Fruit fly (Drosophila melanogaster) whole organism, embryonic: ENCODE measurements around the gene CG12609.

Experiments used
- Asciz ChIP-seq: fragments of 200-800 bp; sonication (Bioruptor generic); optimal IDR thresholded peaks from 2 replicates; lab custom pipeline; 2017; ENCODE audit warnings: missing biosample characterization, mild to moderate bottlenecking, missing genetic modification characterization, missing genetic modification reagents
- CG10431 ChIP-seq: fragments of 200-800 bp; sonication (Bioruptor generic); optimal IDR thresholded peaks from 3 replicates; lab custom pipeline; 2018; ENCODE audit warnings: missing biosample characterization, mild to moderate bottlenecking, missing genetic modification characterization
- CG11093 ChIP-seq: fragments of 200-800 bp; sonication (Bioruptor generic); IDR thresholded peaks from 3 replicates; pipeline ENCODE4 v1.3.6; 2022; ENCODE audit warnings: missing biosample characterization, missing genetic modification characterization
- CG11247 ChIP-seq: fragments of 200-800 bp; sonication (Bioruptor generic); IDR thresholded peaks from 2 replicates; pipeline ENCODE4 v1.3.6; 2022; ENCODE audit warnings: missing biosample characterization, missing genetic modification characterization
- CG12219 ChIP-seq: fragments of 200-800 bp; sonication (Bioruptor generic); optimal IDR thresholded peaks from 3 replicates; lab custom pipeline; 2018; ENCODE audit warnings: missing biosample characterization, mild to moderate bottlenecking, missing genetic modification characterization
- CG12659 ChIP-seq: fragments of 200-800 bp; sonication (Bioruptor generic); optimal IDR thresholded peaks from 3 replicates; lab custom pipeline; 2017; ENCODE audit warnings: mild to moderate bottlenecking, missing biosample characterization, missing genetic modification reagents, missing genetic modification characterization
- CG13287 ChIP-seq: fragments of 200-800 bp; sonication (Bioruptor generic); IDR thresholded peaks from 2 replicates; pipeline ENCODE4 v1.3.6; 2022; ENCODE audit warnings: missing biosample characterization, missing genetic modification characterization; ENCODE audit not compliant: partially characterized antibody
- CG15011 ChIP-seq: fragments of 200-800 bp; sonication (Bioruptor generic); optimal IDR thresholded peaks from 3 replicates; lab custom pipeline; 2018; ENCODE audit warnings: missing biosample characterization, mild to moderate bottlenecking, missing genetic modification characterization
- CG16779 ChIP-seq: fragments of 200-800 bp; sonication (Bioruptor generic); IDR thresholded peaks from 2 replicates; pipeline ENCODE4 v1.3.6; 2022; ENCODE audit warnings: missing biosample characterization, missing genetic modification characterization
- CG17186 ChIP-seq: fragments of 200-800 bp; sonication (Bioruptor generic); optimal IDR thresholded peaks from 3 replicates; lab custom pipeline; 2017; ENCODE audit warnings: missing biosample characterization, missing genetic modification reagents, missing genetic modification characterization
- CG17612 ChIP-seq: fragments of 200-800 bp; sonication (Bioruptor generic); IDR thresholded peaks from 2 replicates; pipeline ENCODE4 v1.3.6; 2022; ENCODE audit warnings: missing biosample characterization, missing genetic modification characterization
- CG18476 ChIP-seq: fragments of 200-800 bp; sonication (Bioruptor generic); optimal IDR thresholded peaks from 2 replicates; lab custom pipeline; 2016; ENCODE audit warnings: missing biosample characterization, mild to moderate bottlenecking, missing genetic modification characterization
- CG18599 ChIP-seq: fragments of 200-800 bp; sonication (Bioruptor generic); optimal IDR thresholded peaks from 3 replicates; lab custom pipeline; 2017; ENCODE audit warnings: missing biosample characterization, missing genetic modification characterization, mild to moderate bottlenecking, moderate library complexity, missing genetic modification reagents
- CG18619 ChIP-seq: fragments of 200-800 bp; sonication (Bioruptor generic); optimal IDR thresholded peaks from 3 replicates; lab custom pipeline; 2017; ENCODE audit warnings: missing biosample characterization, mild to moderate bottlenecking, missing genetic modification characterization
- CG18764 ChIP-seq: fragments of 200-800 bp; sonication (Bioruptor generic); optimal IDR thresholded peaks from 3 replicates; lab custom pipeline; 2016; ENCODE audit warnings: missing biosample characterization, missing genetic modification characterization
- CG2202 ChIP-seq: fragments of 200-800 bp; sonication (Bioruptor generic); optimal IDR thresholded peaks from 2 replicates; lab custom pipeline; 2018; ENCODE audit warnings: missing biosample characterization, mild to moderate bottlenecking, missing genetic modification characterization
- CG31388 ChIP-seq: fragments of 200-800 bp; sonication (Bioruptor generic); optimal IDR thresholded peaks from 2 replicates; lab custom pipeline; 2016; ENCODE audit warnings: missing biosample characterization, missing genetic modification characterization
- CG3847 ChIP-seq: fragments of 200-800 bp; sonication (Bioruptor generic); IDR thresholded peaks from 2 replicates; pipeline ENCODE4 v1.3.6; 2022; ENCODE audit warnings: missing biosample characterization, missing genetic modification characterization
- CG4424 ChIP-seq: fragments of 200-800 bp; sonication (Bioruptor generic); optimal IDR thresholded peaks from 3 replicates; lab custom pipeline; 2016; ENCODE audit warnings: missing biosample characterization, missing genetic modification characterization
- CG7271 ChIP-seq: fragments of 200-800 bp; sonication (Bioruptor generic); optimal IDR thresholded peaks from 2 replicates; lab custom pipeline; 2018; ENCODE audit warnings: missing biosample characterization, mild to moderate bottlenecking, missing genetic modification characterization, moderate library complexity
- CG8089 ChIP-seq: fragments of 200-800 bp; sonication (Bioruptor generic); optimal IDR thresholded peaks from 3 replicates; lab custom pipeline; 2016; ENCODE audit warnings: missing biosample characterization, missing genetic modification characterization
- CG8281 ChIP-seq: fragments of 200-800 bp; sonication (Bioruptor generic); optimal IDR thresholded peaks from 2 replicates; lab custom pipeline; 2018; ENCODE audit warnings: missing biosample characterization, mild to moderate bottlenecking, missing genetic modification characterization, moderate library complexity
- D19A ChIP-seq: fragments of 200-800 bp; optimal IDR thresholded peaks from 3 replicates; lab custom pipeline; 2019; ENCODE audit warnings: missing biosample characterization, mild to moderate bottlenecking, missing genetic modification characterization, moderate library complexity
- Ets97D ChIP-seq: fragments of 200-800 bp; sonication (Bioruptor generic); optimal IDR thresholded peaks from 3 replicates; lab custom pipeline; 2016; ENCODE audit warnings: missing biosample characterization, missing genetic modification characterization
- HmgD ChIP-seq: fragments of 200-800 bp; sonication (Bioruptor generic); optimal IDR thresholded peaks from 3 replicates; lab custom pipeline; 2016; ENCODE audit warnings: missing biosample characterization, missing genetic modification characterization
- NfI ChIP-seq: fragments of 200-800 bp; sonication (Bioruptor generic); optimal IDR thresholded peaks from 3 replicates; lab custom pipeline; 2018; ENCODE audit warnings: missing biosample characterization, mild to moderate bottlenecking, missing genetic modification characterization, moderate library complexity
- PHDP ChIP-seq: fragments of 200-800 bp; sonication (Bioruptor generic); optimal IDR thresholded peaks from 3 replicates; lab custom pipeline; 2018; ENCODE audit warnings: missing biosample characterization, mild to moderate bottlenecking, missing genetic modification characterization, moderate library complexity
- Six4 ChIP-seq: fragments of 200-800 bp; sonication (Bioruptor generic); optimal IDR thresholded peaks from 2 replicates; lab custom pipeline; 2016; ENCODE audit warnings: missing biosample characterization, missing genetic modification characterization
- Sox102F ChIP-seq: fragments of 200-800 bp; sonication (Bioruptor generic); optimal IDR thresholded peaks from 2 replicates; lab custom pipeline; 2018; ENCODE audit warnings: missing biosample characterization, mild to moderate bottlenecking, missing genetic modification characterization, moderate library complexity
- TFAM ChIP-seq: fragments of 200-800 bp; sonication (Bioruptor generic); optimal IDR thresholded peaks from 2 replicates; lab custom pipeline; 2017; ENCODE audit warnings: missing biosample characterization, missing genetic modification characterization, inconsistent platforms
- Xbp1 ChIP-seq: fragments of 200-800 bp; sonication (Bioruptor generic); optimal IDR thresholded peaks from 3 replicates; lab custom pipeline; 2016; ENCODE audit warnings: missing biosample characterization, mild to moderate bottlenecking, missing genetic modification characterization
- ap ChIP-seq: fragments of 200-800 bp; sonication (Bioruptor generic); IDR thresholded peaks from 2 replicates; pipeline ENCODE4 v1.3.6; 2022; ENCODE audit warnings: missing biosample characterization, missing genetic modification characterization
- btn ChIP-seq: fragments of 200-800 bp; sonication (Bioruptor generic); optimal IDR thresholded peaks from 2 replicates; lab custom pipeline; 2016; ENCODE audit warnings: missing biosample characterization, missing genetic modification characterization
- crp ChIP-seq, 2 experiments: fragments of 200-800 bp; sonication (Bioruptor generic); optimal IDR thresholded peaks; 2 replicates in 1 of 2; 3 replicates in 1 of 2; lab custom pipeline; 2017; ENCODE audit warnings: missing biosample characterization in 2 of 2, missing genetic modification characterization in 2 of 2, mild to moderate bottlenecking in 1 of 2, moderate library complexity in 1 of 2
- exex ChIP-seq: fragments of 200-800 bp; sonication (Bioruptor generic); optimal IDR thresholded peaks from 4 replicates; lab custom pipeline; 2018; ENCODE audit warnings: missing biosample characterization, mild to moderate bottlenecking, missing genetic modification characterization, moderate library complexity
- gcm ChIP-seq: fragments of 200-800 bp; sonication (Bioruptor generic); optimal IDR thresholded peaks from 2 replicates; lab custom pipeline; 2019; ENCODE audit warnings: missing biosample characterization, mild to moderate bottlenecking, missing genetic modification characterization, moderate library complexity
- gro ChIP-seq: fragments of 200-800 bp; sonication (Bioruptor generic); optimal IDR thresholded peaks from 2 replicates; lab custom pipeline; 2016; ENCODE audit warnings: missing biosample characterization, missing genetic modification characterization
- ham ChIP-seq: fragments of 200-800 bp; sonication (Bioruptor generic); IDR thresholded peaks from 2 replicates; pipeline ENCODE4 v1.3.6; 2022; ENCODE audit warnings: missing biosample characterization, missing genetic modification characterization
- kay ChIP-seq: fragments of 200-800 bp; sonication (Bioruptor generic); optimal IDR thresholded peaks from 2 replicates; lab custom pipeline; 2016; ENCODE audit warnings: missing biosample characterization, missing genetic modification characterization
- kni ChIP-seq: fragments of 200-800 bp; sonication (Bioruptor generic); optimal IDR thresholded peaks from 3 replicates; lab custom pipeline; 2017; ENCODE audit warnings: mild to moderate bottlenecking, missing biosample characterization, missing genetic modification reagents, missing genetic modification characterization
- lmd ChIP-seq: fragments of 200-800 bp; sonication (Bioruptor generic); IDR thresholded peaks from 2 replicates; pipeline ENCODE4 v1.3.6; 2022; ENCODE audit warnings: missing biosample characterization, missing genetic modification characterization
- luna ChIP-seq: fragments of 200-800 bp; sonication (Bioruptor generic); optimal IDR thresholded peaks from 2 replicates; lab custom pipeline; 2016; ENCODE audit warnings: missing biosample characterization, missing genetic modification characterization
- pnt ChIP-seq: fragments of 200-800 bp; sonication (Bioruptor generic); optimal IDR thresholded peaks from 3 replicates; lab custom pipeline; 2016; ENCODE audit warnings: missing biosample characterization, missing genetic modification characterization
- schlank ChIP-seq: fragments of 200-800 bp; sonication (Bioruptor generic); optimal IDR thresholded peaks from 2 replicates; lab custom pipeline; 2018; ENCODE audit warnings: missing biosample characterization, mild to moderate bottlenecking, missing genetic modification characterization
- sisA ChIP-seq: fragments of 200-800 bp; sonication (Bioruptor generic); IDR thresholded peaks from 2 replicates; pipeline ENCODE4 v1.3.6; 2022; ENCODE audit warnings: missing biosample characterization, missing genetic modification characterization
- tin ChIP-seq: fragments of 200-800 bp; sonication (Bioruptor generic); optimal IDR thresholded peaks from 3 replicates; lab custom pipeline; 2016; ENCODE audit warnings: missing biosample characterization, missing genetic modification characterization
- usp ChIP-seq: fragments of >200 bp; optimal IDR thresholded peaks from 2 replicates; lab custom pipeline; 2017; ENCODE audit warnings: missing biosample characterization, missing genetic modification characterization
- wor ChIP-seq: fragments of 200-800 bp; sonication (Bioruptor generic); IDR thresholded peaks from 2 replicates; pipeline ENCODE4 v1.3.6; 2022; ENCODE audit warnings: missing biosample characterization, missing genetic modification characterization
- z ChIP-seq: fragments of 200-800 bp; sonication (Bioruptor generic); IDR thresholded peaks from 3 replicates; pipeline ENCODE4 v1.3.6; 2022; ENCODE audit warnings: missing biosample characterization, missing genetic modification characterization

CG12609 gene

DNA sequence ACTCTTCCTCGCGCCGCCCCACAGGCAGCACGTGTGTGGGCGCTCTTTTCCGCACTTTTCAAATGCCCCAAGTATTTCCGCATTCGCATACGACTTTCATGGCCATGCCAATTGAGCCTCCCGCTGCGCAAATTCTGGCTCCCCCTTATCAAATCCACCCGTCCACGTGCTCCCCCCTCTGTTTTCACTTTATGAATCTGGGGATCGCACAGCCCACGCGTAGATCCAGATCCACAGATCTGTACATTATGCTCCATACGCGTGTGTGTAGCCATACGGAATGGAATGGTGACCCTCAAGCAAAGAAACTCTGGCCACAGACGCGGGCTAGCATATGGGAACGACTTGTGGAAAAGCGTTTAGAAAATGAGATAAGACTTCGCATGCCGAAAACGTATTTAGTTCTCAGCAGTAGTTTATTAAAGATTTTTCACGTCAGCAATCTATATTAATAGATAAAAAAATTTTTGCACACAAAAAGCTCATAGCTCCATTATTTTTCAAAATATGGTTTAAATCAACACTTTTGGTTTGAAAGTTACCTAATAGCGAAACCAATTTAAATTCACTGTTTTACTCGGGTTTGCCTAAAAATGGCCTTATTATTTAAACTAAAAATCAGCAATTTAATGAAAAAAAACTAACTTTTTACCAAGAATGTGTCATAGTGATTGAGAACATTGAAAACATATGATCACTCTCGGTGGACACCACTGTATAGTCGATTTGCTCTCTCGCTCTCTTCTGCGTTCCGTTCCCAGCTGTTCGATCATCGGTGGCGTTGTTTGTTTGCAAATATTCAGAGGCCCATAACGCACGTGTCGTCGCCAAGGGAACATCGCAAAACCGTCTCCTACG lies 41.5 kb upstream of the CG12609 start (continued):
- TF ChIP-seq CG16779 (GFP tag; lab: Robert Waterston, UW) (no peak), CG2202 (tag; lab: Kevin White, UChicago) (peak; percentile 3), schlank (tag; lab: Kevin White, UChicago) (no peak), CG12659 (GFP tag; lab: Kevin White, UChicago) (peak; percentile 72), PHDP (peak; percentile 51), pnt (GFP tag; lab: Kevin White, UChicago) (peak; percentile 9), sisA (GFP tag; lab: Robert Waterston, UW) (0 out of 2 replicates have a peak, but pooled peaks have one; percentile 19), usp (GFP tag; lab: Kevin White, UChicago) (no peak), CG18476 (peak; percentile 9), NfI (GFP tag; lab: Kevin White, UChicago) (peak; percentile 60), Xbp1 (GFP tag; lab: Kevin White, UChicago) (peak; percentile 43), kay (GFP tag; lab: Kevin White, UChicago) (peak; percentile 42), CG17612 (GFP tag; lab: Robert Waterston, UW) (no peak), Six4 (peak; percentile 40), crp (GFP tag; optimal IDR thresholded peaks at IDR 0.05; lab: Kevin White, UChicago) (peak in 1 of 2 experiments; percentile 70), CG18599 (GFP tag; lab: Kevin White, UChicago) (peak; percentile 69), CG10431 (GFP tag; lab: Kevin White, UChicago) (no peak), z (no peak), CG13287 (GFP tag; lab: Robert Waterston, UW) (no peak; the same call in 1 of the 2 replicates), ap (GFP tag; lab: Robert Waterston, UW) (no peak), CG17186 (GFP tag; lab: Kevin White, UChicago) (no peak), CG12219 (GFP tag; lab: Kevin White, UChicago) (peak; percentile 17), CG8281 (tag; lab: Kevin White, UChicago) (peak; percentile 27), HmgD (no peak), tin (GFP tag; lab: Kevin White, UChicago) (peak; percentile 49), gro (GFP tag; lab: Kevin White, UChicago) (peak; percentile 1), TFAM (no peak), Sox102F (peak; percentile 48), CG31388 (GFP tag; lab: Kevin White, UChicago) (no peak), btn (GFP tag; lab: Kevin White, UChicago) (no peak), CG4424 (GFP tag; lab: Kevin White, UChicago) (peak; percentile 47), wor (GFP tag; lab: Robert Waterston, UW) (no peak), CG18764 (GFP tag; lab: Kevin White, UChicago) (peak; percentile 8), CG3847 (GFP tag; lab: Robert Waterston, UW) (peak; percentile 27; the same call in 1 of the 2 replicates), CG15011 (GFP tag; lab: Kevin White, UChicago) (peak; percentile 64), gcm (GFP tag; lab: Kevin White, UChicago) (peak; percentile 50), ham (GFP tag; lab: Robert Waterston, UW) (no peak), CG11093 (GFP tag; lab: Robert Waterston, UW) (no peak), D19A (tag; lab: Kevin White, UChicago) (peak; percentile 54), kni (GFP tag; lab: Kevin White, UChicago) (no peak), CG8089 (GFP tag; lab: Kevin White, UChicago) (no peak), exex (no peak), CG7271 (tag; lab: Kevin White, UChicago) (no peak), Ets97D (GFP tag; lab: Kevin White, UChicago) (peak; percentile 21), Asciz (GFP tag; lab: Kevin White, UChicago) (peak; percentile 49), lmd (peak; percentile 56), CG18619 (peak; percentile 66), CG11247 (GFP tag; lab: Robert Waterston, UW) (0 out of 2 replicates have a peak, but pooled peaks have one; percentile 24), luna (GFP tag; lab: Kevin White, UChicago) (no peak)
